Fruit fly (Drosophila melanogaster): Measurements from ENCODE around the gene vrs.

The vrs gene

DNA sequence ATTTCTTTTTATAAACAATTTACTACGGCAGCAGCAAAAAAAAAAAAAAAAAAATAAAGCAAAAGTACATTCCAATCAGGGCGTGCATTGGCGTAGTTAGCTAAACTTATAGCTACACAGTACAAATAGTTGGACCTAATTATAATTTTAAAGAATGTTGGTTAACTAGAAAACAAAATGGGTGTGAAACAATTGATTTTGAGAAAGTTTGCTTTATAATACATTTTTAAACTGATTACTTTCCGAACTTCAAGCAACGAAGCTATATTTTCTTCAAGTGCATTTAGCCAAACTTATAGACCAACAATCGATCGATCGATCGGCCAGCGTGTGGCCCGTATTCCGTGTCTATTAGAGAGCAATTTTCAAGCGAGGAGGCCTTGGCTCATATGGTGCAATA, 3.9 kb downstream of the vrs start (continued):
- TF ChIP-seq CG3281 (GFP tag; optimal IDR thresholded peaks at IDR 0.05) (peak; percentile 14), CG30403 (GFP tag; optimal IDR thresholded peaks at IDR 0.05) (peak; percentile 40), CG9932 (GFP tag; IDR thresholded peaks at IDR 0.05) (0 out of 2 replicates have a peak, but pooled peaks have one; percentile 21), Xrp1 (GFP tag; IDR thresholded peaks at IDR 0.05) (peak; percentile 45), Fer1 (GFP tag; optimal IDR thresholded peaks at IDR 0.05) (peak; percentile 43), CG8290 (GFP tag; optimal IDR thresholded peaks at IDR 0.05) (no peak), CG8290 (tag; optimal IDR thresholded peaks at IDR 0.05) (peak in 1 of 2 experiments; percentile 65), E2f2 (GFP tag; IDR thresholded peaks at IDR 0.05) (peak; percentile 13; the same call in 1 of the 2 replicates), CG1603 (tag; optimal IDR thresholded peaks at IDR 0.05) (peak; percentile 51), NFAT (GFP tag; IDR thresholded peaks at IDR 0.05) (no peak), Antp (GFP tag; optimal IDR thresholded peaks at IDR 0.05) (no peak), pum (GFP tag; optimal IDR thresholded peaks at IDR 0.05) (peak; percentile 17), tgo (GFP tag; IDR thresholded peaks at IDR 0.05) (peak; percentile 59; the same call in 2 of the 3 replicates), Sox102F (GFP tag; optimal IDR thresholded peaks at IDR 0.05) (peak; percentile 73), CG16863 (GFP tag; optimal IDR thresholded peaks at IDR 0.05) (peak; percentile 25), Gug (GFP tag; IDR thresholded peaks at IDR 0.05) (no peak), Bgb (GFP tag; IDR thresholded peaks at IDR 0.05; ENCODE audit: partially characterized antibody) (no peak), Ptx1 (GFP tag; IDR thresholded peaks at IDR 0.05) (peak; percentile 56), Dek (tag; optimal IDR thresholded peaks at IDR 0.05) (no peak), hth (optimal IDR thresholded peaks at IDR 0.05) (no peak), mirr (GFP tag; optimal IDR thresholded peaks at IDR 0.05) (no peak), Hr51 (GFP tag; optimal IDR thresholded peaks at IDR 0.05) (peak in 1 of 2 experiments; percentile 77), ind (GFP tag; optimal IDR thresholded peaks at IDR 0.05) (peak; percentile 34), PHDP (tag; optimal IDR thresholded peaks at IDR 0.05) (peak; percentile 40), esg (GFP tag; conservative IDR thresholded peaks at IDR 0.05) (peak; percentile 39; the same call in 1 of the 2 replicates), CG6689 (GFP tag; IDR thresholded peaks at IDR 0.05) (0 out of 2 replicates have a peak, but pooled peaks have one; percentile 8), Fer3 (tag; optimal IDR thresholded peaks at IDR 0.05) (peak; percentile 48), ap (GFP tag; IDR thresholded peaks at IDR 0.05) (peak; percentile 35; the same call in 1 of the 2 replicates), pfk (GFP tag; optimal IDR thresholded peaks at IDR 0.05) (no peak), Meics (GFP tag; optimal IDR thresholded peaks at IDR 0.05) (peak; percentile 12), CG10979 (tag; optimal IDR thresholded peaks at IDR 0.05) (peak; percentile 12), CG4424 (GFP tag; optimal IDR thresholded peaks at IDR 0.05) (peak; percentile 41), dmrt99B (tag; optimal IDR thresholded peaks at IDR 0.05) (peak; percentile 65), BtbVII (GFP tag; optimal IDR thresholded peaks at IDR 0.05) (peak; percentile 13), CG13775 (GFP tag; optimal IDR thresholded peaks at IDR 0.05) (no peak), CG31388 (GFP tag; optimal IDR thresholded peaks at IDR 0.05) (no peak), lmd (GFP tag; IDR thresholded peaks at IDR 0.05) (0 out of 2 replicates have a peak, but pooled peaks have one; percentile 16), cwo (GFP tag; optimal IDR thresholded peaks at IDR 0.05) (no peak), CG1024 (GFP tag; IDR thresholded peaks at IDR 0.05) (no peak), dpn (GFP tag; optimal IDR thresholded peaks at IDR 0.05) (peak in 1 of 2 experiments; percentile 22), en (GFP tag; optimal IDR thresholded peaks at IDR 0.05) (no peak), rib (GFP tag; IDR thresholded peaks at IDR 0.05) (no peak), hkb (optimal IDR thresholded peaks at IDR 0.05) (no peak), hkb (GFP tag; IDR thresholded peaks at IDR 0.05) (peak; percentile 62), NfI (GFP tag; optimal IDR thresholded peaks at IDR 0.05) (peak; percentile 34), gsb (GFP tag; IDR thresholded peaks at IDR 0.05) (0 out of 2 replicates have a peak, but pooled peaks have one; percentile 6), Chrac-16 (GFP tag; optimal IDR thresholded peaks at IDR 0.05) (no peak), Bdp1 (GFP tag; optimal IDR thresholded peaks at IDR 0.05) (no peak), Rfx (GFP tag; IDR thresholded peaks at IDR 0.05) (peak; percentile 23; the same call in 1 of the 2 replicates), dan (GFP tag; IDR thresholded peaks at IDR 0.05) (no peak), CG12391 (tag; optimal IDR thresholded peaks at IDR 0.05) (peak; percentile 29), HLH3B (GFP tag; IDR thresholded peaks at IDR 0.05) (peak; percentile 42; the same call in 1 of the 2 replicates)
